Worm (Caenorhabditis elegans) whole organism, L2 larva: ENCODE measurements around the gene mrp-5.

Source experiments
- C34F6.9 ChIP-seq: fragments of 150-350 bp; optimal IDR thresholded peaks from 2 replicates; lab custom pipeline; 2014; ENCODE audit warnings: missing biosample characterization, missing genetic modification characterization
- F13H6.1 ChIP-seq: sonication (generic microtip); optimal IDR thresholded peaks from 2 replicates; lab custom pipeline; 2016; ENCODE audit warnings: missing genetic modification characterization, missing compliant biosample characterization
- R02D3.7 ChIP-seq: fragments of 150-350 bp; optimal IDR thresholded peaks from 2 replicates; lab custom pipeline; 2014; ENCODE audit warnings: missing biosample characterization, missing genetic modification characterization
- Y55F3AM.14 ChIP-seq: fragments of 200-800 bp; sonication (Bioruptor generic); optimal IDR thresholded peaks from 2 replicates; lab custom pipeline; 2018; ENCODE audit warnings: mild to moderate bottlenecking, missing genetic modification characterization, missing compliant biosample characterization
- ZK546.5 ChIP-seq: sonication (generic microtip); optimal IDR thresholded peaks from 2 replicates; lab custom pipeline; 2017; ENCODE audit warnings: missing biosample characterization, missing genetic modification characterization
- alr-1 ChIP-seq: fragments of 150-350 bp; optimal IDR thresholded peaks from 2 replicates; lab custom pipeline; 2014; ENCODE audit warnings: missing biosample characterization, missing genetic modification characterization
- aly-2 ChIP-seq: fragments of 150-350 bp; optimal IDR thresholded peaks from 2 replicates; lab custom pipeline; 2014; ENCODE audit warnings: missing biosample characterization, missing genetic modification characterization
- ama-1 ChIP-seq: fragments of 150-350 bp; optimal IDR thresholded peaks from 2 replicates; lab custom pipeline; 2018; ENCODE audit warnings: inconsistent platforms
- blmp-1 ChIP-seq: sonication (generic microtip); optimal IDR thresholded peaks from 2 replicates; lab custom pipeline; 2017; ENCODE audit warnings: missing genetic modification characterization, mild to moderate bottlenecking, missing compliant biosample characterization, antibody characterized with exemption, moderate library complexity; ENCODE audit not compliant: insufficient read depth
- ceh-16 ChIP-seq: fragments of 150-350 bp; optimal IDR thresholded peaks from 2 replicates; lab custom pipeline; 2014; ENCODE audit warnings: missing biosample characterization, missing genetic modification characterization
- ceh-82 ChIP-seq: fragments of 150-350 bp; optimal IDR thresholded peaks from 2 replicates; lab custom pipeline; 2014; ENCODE audit warnings: missing biosample characterization, missing genetic modification characterization
- crh-2 ChIP-seq: sonication (generic microtip); optimal IDR thresholded peaks from 2 replicates; lab custom pipeline; 2017; ENCODE audit warnings: missing biosample characterization, missing genetic modification characterization
- dmd-4 ChIP-seq: sonication (generic microtip); optimal IDR thresholded peaks from 2 replicates; lab custom pipeline; 2017; ENCODE audit warnings: missing biosample characterization, missing genetic modification characterization
- egl-27 ChIP-seq: sonication (generic microtip); optimal IDR thresholded peaks from 3 replicates; lab custom pipeline; 2017; ENCODE audit warnings: missing biosample characterization, missing genetic modification reagents, missing genetic modification characterization
- elt-1 ChIP-seq: fragments of 150-350 bp; optimal IDR thresholded peaks from 2 replicates; lab custom pipeline; 2014; ENCODE audit warnings: missing biosample characterization, missing genetic modification characterization
- elt-3 ChIP-seq: sonication (generic microtip); optimal IDR thresholded peaks from 2 replicates; lab custom pipeline; 2017; ENCODE audit warnings: missing biosample characterization, missing genetic modification characterization
- fos-1 ChIP-seq: fragments of 150-350 bp; optimal IDR thresholded peaks from 2 replicates; lab custom pipeline; 2014; ENCODE audit warnings: missing biosample characterization, missing genetic modification characterization
- gmeb-1 ChIP-seq: fragments of 150-350 bp; optimal IDR thresholded peaks from 2 replicates; lab custom pipeline; 2014; ENCODE audit warnings: missing biosample characterization, missing genetic modification characterization
- lin-11 ChIP-seq: fragments of 150-350 bp; sonication (generic microtip); optimal IDR thresholded peaks from 2 replicates; lab custom pipeline; 2014; ENCODE audit warnings: missing biosample characterization, missing genetic modification characterization, inconsistent platforms, mixed read lengths
- lin-13 ChIP-seq: fragments of 150-350 bp; optimal IDR thresholded peaks from 2 replicates; lab custom pipeline; 2014; ENCODE audit warnings: missing biosample characterization, missing genetic modification reagents, missing genetic modification characterization
- lin-39 ChIP-seq: fragments of 150-350 bp; optimal IDR thresholded peaks from 2 replicates; lab custom pipeline; 2014; ENCODE audit warnings: missing biosample characterization, missing genetic modification reagents, missing genetic modification characterization
- lsy-2 ChIP-seq, 2 experiments: fragments of 150-350 bp in 1 of 2; sonication (generic microtip) in 1 of 2; optimal IDR thresholded peaks; 2 replicates each; lab custom pipeline; 2014 to 2017; ENCODE audit warnings: missing biosample characterization in 2 of 2, missing genetic modification characterization in 2 of 2
- mab-5 ChIP-seq: fragments of 150-350 bp; optimal IDR thresholded peaks from 2 replicates; lab custom pipeline; 2014; ENCODE audit warnings: missing biosample characterization, missing genetic modification characterization
- mbf-1 ChIP-seq: sonication (generic microtip); optimal IDR thresholded peaks from 2 replicates; lab custom pipeline; 2017; ENCODE audit warnings: missing biosample characterization, missing genetic modification characterization
- mdl-1 ChIP-seq, 2 experiments: fragments of 150-350 bp in 1 of 2; sonication (generic microtip) in 1 of 2; optimal IDR thresholded peaks; 2 replicates each; lab custom pipeline; 2017; ENCODE audit warnings: missing biosample characterization in 2 of 2, missing genetic modification characterization in 2 of 2
- nhr-10 ChIP-seq: sonication (generic microtip); optimal IDR thresholded peaks from 2 replicates; lab custom pipeline; 2017; ENCODE audit warnings: missing biosample characterization, missing genetic modification characterization
- nhr-11 ChIP-seq: fragments of 150-350 bp; optimal IDR thresholded peaks from 2 replicates; lab custom pipeline; 2014; ENCODE audit warnings: missing biosample characterization, missing genetic modification characterization
- nhr-12 ChIP-seq: fragments of 150-350 bp; optimal IDR thresholded peaks from 2 replicates; lab custom pipeline; 2014; ENCODE audit warnings: missing biosample characterization, missing genetic modification characterization
- nhr-129 ChIP-seq: fragments of 150-350 bp; optimal IDR thresholded peaks from 2 replicates; lab custom pipeline; 2014; ENCODE audit warnings: missing biosample characterization, missing genetic modification characterization
- nhr-21 ChIP-seq: fragments of 150-350 bp; optimal IDR thresholded peaks from 2 replicates; lab custom pipeline; 2014; ENCODE audit warnings: missing biosample characterization, missing genetic modification characterization
- nhr-23 ChIP-seq: fragments of 150-350 bp; optimal IDR thresholded peaks from 2 replicates; lab custom pipeline; 2014; ENCODE audit warnings: missing biosample characterization, missing genetic modification reagents, missing genetic modification characterization
- nhr-237 ChIP-seq: fragments of 150-350 bp; optimal IDR thresholded peaks from 2 replicates; lab custom pipeline; 2014; ENCODE audit warnings: missing biosample characterization, missing genetic modification characterization
- nhr-25 ChIP-seq: fragments of 150-350 bp; sonication (generic microtip); optimal IDR thresholded peaks from 3 replicates; lab custom pipeline; 2014; ENCODE audit warnings: missing biosample characterization, missing genetic modification characterization
- nhr-6 ChIP-seq: fragments of 150-350 bp; optimal IDR thresholded peaks from 2 replicates; lab custom pipeline; 2014; ENCODE audit warnings: missing biosample characterization, missing genetic modification characterization
- nhr-77 ChIP-seq: fragments of 150-350 bp; optimal IDR thresholded peaks from 2 replicates; lab custom pipeline; 2014; ENCODE audit warnings: missing biosample characterization, missing genetic modification characterization
- peb-1 ChIP-seq: fragments of 150-350 bp; optimal IDR thresholded peaks from 2 replicates; lab custom pipeline; 2014; ENCODE audit warnings: missing biosample characterization, missing genetic modification characterization
- sem-4 ChIP-seq: fragments of 150-350 bp; optimal IDR thresholded peaks from 2 replicates; lab custom pipeline; 2014; ENCODE audit warnings: missing biosample characterization, missing genetic modification reagents, missing genetic modification characterization
- skn-1 ChIP-seq: sonication (generic microtip); optimal IDR thresholded peaks from 2 replicates; lab custom pipeline; 2017; ENCODE audit warnings: missing biosample characterization, missing genetic modification characterization
- sma-3 ChIP-seq: sonication (generic microtip); optimal IDR thresholded peaks from 2 replicates; lab custom pipeline; 2016; ENCODE audit warnings: missing genetic modification reagents, missing genetic modification characterization, missing compliant biosample characterization
- sma-9 ChIP-seq, 2 experiments: fragments of 150-350 bp in 1 of 2; sonication (generic microtip) in 1 of 2; optimal IDR thresholded peaks; 2 replicates each; lab custom pipeline; 2014 to 2016; ENCODE audit warnings: missing genetic modification characterization in 2 of 2, mild to moderate bottlenecking in 1 of 2, missing biosample characterization in 1 of 2, missing compliant biosample characterization in 1 of 2, missing genetic modification reagents in 1 of 2, moderate library complexity in 1 of 2
- snpc-4 ChIP-seq: fragments of 150-350 bp; optimal IDR thresholded peaks from 2 replicates; lab custom pipeline; 2014; ENCODE audit warnings: missing biosample characterization, missing genetic modification characterization
- unc-39 ChIP-seq: fragments of 150-350 bp; optimal IDR thresholded peaks from 2 replicates; lab custom pipeline; 2014; ENCODE audit warnings: missing biosample characterization, missing genetic modification characterization
- unc-55 ChIP-seq: fragments of 150-350 bp; sonication (generic microtip); optimal IDR thresholded peaks from 3 replicates; lab custom pipeline; 2014; ENCODE audit warnings: missing biosample characterization, missing genetic modification reagents, missing genetic modification characterization
- unc-62 ChIP-seq: fragments of 150-350 bp; optimal IDR thresholded peaks from 2 replicates; lab custom pipeline; 2014; ENCODE audit warnings: missing biosample characterization, missing genetic modification reagents, missing genetic modification characterization
- zag-1 ChIP-seq: fragments of 150-350 bp; optimal IDR thresholded peaks from 2 replicates; lab custom pipeline; 2014; ENCODE audit warnings: missing biosample characterization, missing genetic modification characterization
- ztf-1 ChIP-seq: fragments of 200-800 bp; sonication (Bioruptor generic); conservative IDR thresholded peaks from 2 replicates; pipeline ENCODE4 v1.3.6; 2022; ENCODE audit warnings: missing genetic modification characterization, missing compliant biosample characterization
- ztf-11 ChIP-seq: sonication (generic microtip); optimal IDR thresholded peaks from 2 replicates; lab custom pipeline; 2017; ENCODE audit warnings: missing biosample characterization, missing genetic modification characterization
- ztf-4 ChIP-seq: fragments of 150-350 bp; optimal IDR thresholded peaks from 2 replicates; lab custom pipeline; 2014; ENCODE audit warnings: missing biosample characterization, missing genetic modification characterization

Gene mrp-5

ce11 chrX:14975467-14976167 lies 29.5 kb upstream of the mrp-5 start, which contains the start of gene F20D1.3:
TSS of gene F20D1.3 (plus strand) at chrX:14976117.
- no peak for TF ChIP-seq mbf-1 (tag; lab: Kevin White, UChicago)
- no peak for TF ChIP-seq skn-1 (tag; lab: Kevin White, UChicago)
- TF ChIP-seq nhr-12 (tag; lab: Kevin White, UChicago): no peak
- peak; percentile 41 for TF ChIP-seq Y55F3AM.14 (GFP tag; lab: Kevin White, UChicago)
- TF ChIP-seq mdl-1 (tag; optimal IDR thresholded peaks at IDR 0.05; lab: Kevin White, UChicago): peak in 1 of 2 experiments; percentile 46
- TF ChIP-seq nhr-129: peak; percentile 90
- no peak for TF ChIP-seq ceh-82 (tag; lab: Kevin White, UChicago)
- TF ChIP-seq ztf-1 (GFP tag; lab: Robert Waterston, UW): no peak
- TF ChIP-seq lsy-2 (tag; optimal IDR thresholded peaks at IDR 0.05; lab: Kevin White, UChicago): peak in 1 of 2 experiments; percentile 55
- no peak for TF ChIP-seq mab-5
- TF ChIP-seq egl-27 (tag; lab: Kevin White, UChicago): peak; percentile 38
- peak; percentile 68 for TF ChIP-seq nhr-25
- no peak for TF ChIP-seq elt-3 (tag; lab: Kevin White, UChicago)
- TF ChIP-seq alr-1 (tag; lab: Kevin White, UChicago): no peak
- TF ChIP-seq unc-62 (GFP tag; lab: Kevin White, UChicago): no peak
- no peak for TF ChIP-seq ama-1 (lab: Kevin White, UChicago)
- no peak for TF ChIP-seq ztf-4 (tag; lab: Kevin White, UChicago)
- peak; percentile 7 for TF ChIP-seq zag-1 (tag; lab: Kevin White, UChicago)
- no peak for TF ChIP-seq nhr-77 (tag; lab: Kevin White, UChicago)
- peak; percentile 60 for TF ChIP-seq sma-9 (GFP tag; optimal IDR thresholded peaks at IDR 0.05; lab: Kevin White, UChicago)
- TF ChIP-seq sma-9 (tag; optimal IDR thresholded peaks at IDR 0.05; lab: Kevin White, UChicago): no peak
- TF ChIP-seq peb-1 (tag; lab: Kevin White, UChicago): no peak
- TF ChIP-seq ztf-11: no peak
- peak; percentile 37 for TF ChIP-seq lin-13
- TF ChIP-seq snpc-4 (tag; lab: Kevin White, UChicago): no peak
- peak; percentile 99 for TF ChIP-seq fos-1 (tag; lab: Kevin White, UChicago)
- no peak for TF ChIP-seq nhr-11 (tag; lab: Kevin White, UChicago)
- TF ChIP-seq blmp-1: no peak
- TF ChIP-seq R02D3.7 (tag; lab: Kevin White, UChicago): no peak
- TF ChIP-seq unc-39 (tag; lab: Kevin White, UChicago): no peak
- TF ChIP-seq unc-55 (GFP tag; lab: Kevin White, UChicago): peak; percentile 81
- no peak for TF ChIP-seq lin-39
- no peak for TF ChIP-seq nhr-23
- TF ChIP-seq ceh-16 (tag; lab: Kevin White, UChicago): no peak
- TF ChIP-seq nhr-6 (tag; lab: Kevin White, UChicago): peak; percentile 50
- TF ChIP-seq dmd-4 (tag; lab: Kevin White, UChicago): no peak
- peak; percentile 8 for TF ChIP-seq lin-11 (tag; lab: Kevin White, UChicago)
- peak; percentile 34 for TF ChIP-seq F13H6.1 (tag; lab: Kevin White, UChicago)
- TF ChIP-seq C34F6.9 (tag; lab: Kevin White, UChicago): peak; percentile 73
- TF ChIP-seq sem-4 (tag; lab: Kevin White, UChicago): peak; percentile 24
- TF ChIP-seq nhr-237 (tag; lab: Kevin White, UChicago): no peak
- no peak for TF ChIP-seq gmeb-1 (tag; lab: Kevin White, UChicago)
- TF ChIP-seq sma-3 (GFP tag; lab: Kevin White, UChicago): peak; percentile 63
- no peak for TF ChIP-seq elt-1 (tag; lab: Kevin White, UChicago)
- TF ChIP-seq aly-2 (tag; lab: Kevin White, UChicago): no peak
- no peak for TF ChIP-seq nhr-10 (tag; lab: Kevin White, UChicago)
- no peak for TF ChIP-seq ZK546.5 (tag; lab: Kevin White, UChicago)
- TF ChIP-seq nhr-21 (tag; lab: Kevin White, UChicago): peak; percentile 28
- TF ChIP-seq crh-2 (tag; lab: Kevin White, UChicago): peak; percentile 77
- TF ChIP-seq, all 48 proteins: peak for 19
